Worm (Caenorhabditis elegans): ENCODE results near the gene orc-5.

DNA sequence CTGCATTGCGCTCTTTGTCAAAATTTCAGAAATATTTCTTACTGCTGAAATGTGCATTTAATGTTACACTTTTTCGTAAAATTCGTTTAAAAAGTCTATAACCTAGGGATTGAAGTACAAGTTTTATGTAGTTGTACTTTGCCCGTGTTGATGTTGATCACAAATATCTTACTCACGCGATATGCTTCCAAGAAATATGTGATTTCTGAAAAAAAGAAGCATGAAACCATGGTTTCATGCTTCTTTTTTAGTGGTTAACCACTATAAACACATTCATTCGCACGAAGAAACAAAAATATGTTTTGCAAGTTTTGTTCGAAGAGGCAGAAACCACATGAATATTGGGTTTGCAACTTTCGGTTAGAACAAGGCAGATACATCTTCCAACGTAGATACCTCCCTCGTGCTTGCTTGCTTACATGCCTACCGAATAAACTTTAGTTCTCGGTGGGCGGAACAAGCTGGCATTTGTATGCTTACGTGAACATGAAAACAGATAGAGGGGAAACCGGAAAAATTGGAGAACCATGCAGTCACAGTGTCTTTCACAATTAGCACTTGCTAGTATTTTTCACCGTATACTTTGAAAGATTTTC lies 45.3 kb downstream of the orc-5 start, which contains the start of gene R102.3:
- TF ChIP-seq dao-5 (tag; optimal IDR thresholded peaks at IDR 0.05) (no peak), W03F9.2 (tag; optimal IDR thresholded peaks at IDR 0.05) (no peak), him-1 (tag; optimal IDR thresholded peaks at IDR 0.05) (no peak)
